Fruit fly (Drosophila melanogaster) whole organism, prepupa: ENCODE data around the gene CG11666.
A peak's percentile ranks its signal among the peaks of the same experiment; 100 is the strongest.

Experiments used
- Blimp-1 ChIP-seq: fragments of 200-800 bp; sonication (Bioruptor generic); optimal IDR thresholded peaks from 3 replicates; lab custom pipeline; 2017; ENCODE audit warnings: missing biosample characterization, missing genetic modification characterization, mild to moderate bottlenecking, moderate library complexity, missing genetic modification reagents
- CG11902 ChIP-seq: fragments of 200-800 bp; sonication (Bioruptor generic); optimal IDR thresholded peaks from 3 replicates; lab custom pipeline; 2016; ENCODE audit warnings: missing biosample characterization, missing genetic modification characterization
- CG15336 ChIP-seq: fragments of 200-800 bp; sonication (Bioruptor generic); IDR thresholded peaks from 2 replicates; pipeline ENCODE4 v1.3.6; 2022; ENCODE audit warnings: missing biosample characterization, missing genetic modification characterization
- CG1621 ChIP-seq: fragments of 200-800 bp; sonication (Bioruptor generic); optimal IDR thresholded peaks from 3 replicates; lab custom pipeline; 2018; ENCODE audit warnings: missing biosample characterization, mild to moderate bottlenecking, missing genetic modification characterization
- CG3032 ChIP-seq: fragments of 200-800 bp; optimal IDR thresholded peaks from 2 replicates; lab custom pipeline; 2019; ENCODE audit warnings: missing biosample characterization, mild to moderate bottlenecking, missing genetic modification characterization, moderate library complexity
- CG32006 ChIP-seq: fragments of 200-800 bp; sonication (Bioruptor generic); optimal IDR thresholded peaks from 3 replicates; lab custom pipeline; 2017; ENCODE audit warnings: missing biosample characterization, mild to moderate bottlenecking, missing genetic modification characterization
- CG34406 ChIP-seq: fragments of 200-800 bp; sonication (Bioruptor generic); optimal IDR thresholded peaks from 3 replicates; lab custom pipeline; 2016; ENCODE audit warnings: missing biosample characterization, missing genetic modification characterization
- CG6163 ChIP-seq: fragments of 200-800 bp; sonication (Bioruptor generic); IDR thresholded peaks from 3 replicates; pipeline ENCODE4 v1.3.6; 2022; ENCODE audit warnings: missing biosample characterization, missing genetic modification characterization
- CG6808 ChIP-seq: fragments of 200-800 bp; sonication (Bioruptor generic); optimal IDR thresholded peaks from 3 replicates; lab custom pipeline; 2017; ENCODE audit warnings: missing biosample characterization, missing genetic modification characterization, mild to moderate bottlenecking, moderate library complexity, missing genetic modification reagents
- CG6854 ChIP-seq: fragments of 200-800 bp; sonication (Bioruptor generic); optimal IDR thresholded peaks from 2 replicates; lab custom pipeline; 2017; ENCODE audit warnings: missing biosample characterization, mild to moderate bottlenecking, missing genetic modification characterization
- CG8319 ChIP-seq: fragments of 200-800 bp; sonication (Bioruptor generic); optimal IDR thresholded peaks from 3 replicates; lab custom pipeline; 2016; ENCODE audit warnings: missing biosample characterization, missing genetic modification characterization
- CG8632 ChIP-seq: fragments of 200-800 bp; sonication (Bioruptor generic); optimal IDR thresholded peaks from 3 replicates; lab custom pipeline; 2016; ENCODE audit warnings: missing biosample characterization, missing genetic modification characterization
- Eip78C ChIP-seq: fragments of 200-800 bp; sonication (Bioruptor generic); peaks from one replicate; lab custom pipeline; 2016; ENCODE audit warnings: missing biosample characterization, missing genetic modification characterization
- Eip93F ChIP-seq: fragments of 200-800 bp; sonication (Bioruptor generic); optimal IDR thresholded peaks from 2 replicates; lab custom pipeline; 2016; ENCODE audit warnings: missing biosample characterization, mild to moderate bottlenecking, missing genetic modification characterization
- Gug ChIP-seq: fragments of 200-800 bp; sonication (Bioruptor generic); IDR thresholded peaks from 2 replicates; pipeline ENCODE4 v1.3.6; 2022; ENCODE audit warnings: missing biosample characterization, missing genetic modification characterization
- Hr38 ChIP-seq: sonication (Bioruptor generic); optimal IDR thresholded peaks from 2 replicates; lab custom pipeline; 2016; ENCODE audit warnings: missing biosample characterization, missing genetic modification characterization
- Hr4 ChIP-seq: fragments of 200-800 bp; sonication (Bioruptor generic); optimal IDR thresholded peaks from 3 replicates; lab custom pipeline; 2016; ENCODE audit warnings: missing biosample characterization, missing genetic modification characterization
- Met ChIP-seq: fragments of 200-800 bp; sonication (Bioruptor generic); optimal IDR thresholded peaks from 3 replicates; lab custom pipeline; 2016; ENCODE audit warnings: missing biosample characterization, missing genetic modification characterization
- OdsH ChIP-seq: fragments of 200-800 bp; sonication (Bioruptor generic); optimal IDR thresholded peaks from 3 replicates; lab custom pipeline; 2016; ENCODE audit warnings: missing biosample characterization, missing genetic modification characterization
- Sox102F ChIP-seq: fragments of 200-800 bp; sonication (Bioruptor generic); optimal IDR thresholded peaks from 2 replicates; lab custom pipeline; 2016; ENCODE audit warnings: missing biosample characterization, mild to moderate bottlenecking, missing genetic modification characterization
- achi ChIP-seq: fragments of 200-800 bp; sonication (Bioruptor generic); optimal IDR thresholded peaks from 3 replicates; lab custom pipeline; 2016; ENCODE audit warnings: missing biosample characterization, missing genetic modification characterization
- acj6 ChIP-seq: fragments of 200-800 bp; sonication (Bioruptor generic); optimal IDR thresholded peaks from 3 replicates; lab custom pipeline; 2016; ENCODE audit warnings: missing biosample characterization, missing genetic modification characterization
- cyc ChIP-seq: fragments of 200-800 bp; sonication (Bioruptor generic); optimal IDR thresholded peaks from 3 replicates; lab custom pipeline; 2016; ENCODE audit warnings: missing biosample characterization, missing genetic modification characterization
- dsx ChIP-seq: fragments of 200-800 bp; optimal IDR thresholded peaks from 3 replicates; lab custom pipeline; 2019; ENCODE audit warnings: missing biosample characterization, mild to moderate bottlenecking, missing genetic modification characterization, moderate library complexity; ENCODE audit not compliant: poor library complexity, severe bottlenecking
- eg ChIP-seq: fragments of 200-800 bp; sonication (Bioruptor generic); IDR thresholded peaks from 3 replicates; pipeline ENCODE4 v1.3.6; 2022; ENCODE audit warnings: missing biosample characterization, missing genetic modification characterization
- esn ChIP-seq: fragments of 200-800 bp; sonication (Bioruptor generic); optimal IDR thresholded peaks from 2 replicates; lab custom pipeline; 2016; ENCODE audit warnings: missing biosample characterization, mild to moderate bottlenecking, missing genetic modification characterization, moderate library complexity
- fd59A ChIP-seq: fragments of 200-800 bp; sonication (Bioruptor generic); optimal IDR thresholded peaks from 2 replicates; lab custom pipeline; 2017; ENCODE audit warnings: missing biosample characterization, mild to moderate bottlenecking, missing genetic modification characterization, missing genetic modification reagents
- fd85E ChIP-seq: fragments of 200-800 bp; sonication (Bioruptor generic); optimal IDR thresholded peaks from 3 replicates; lab custom pipeline; 2016; ENCODE audit warnings: missing biosample characterization, missing genetic modification characterization
- lz ChIP-seq: fragments of 200-800 bp; sonication (Bioruptor generic); optimal IDR thresholded peaks from 3 replicates; lab custom pipeline; 2016; ENCODE audit warnings: missing biosample characterization, missing genetic modification characterization
- net ChIP-seq: fragments of 200-800 bp; sonication (Bioruptor generic); optimal IDR thresholded peaks from 3 replicates; lab custom pipeline; 2016; ENCODE audit warnings: missing biosample characterization, missing genetic modification characterization
- salr ChIP-seq, 2 experiments: fragments of 200-800 bp; sonication (Bioruptor generic); optimal IDR thresholded peaks; 3 replicates each; lab custom pipeline; 2016 to 2018; ENCODE audit warnings: missing biosample characterization in 2 of 2, missing genetic modification characterization in 2 of 2, mild to moderate bottlenecking in 1 of 2
- ss ChIP-seq, 2 experiments: fragments of 200-800 bp; sonication (Bioruptor generic); optimal IDR thresholded peaks; 2 replicates in 1 of 2; 3 replicates in 1 of 2; lab custom pipeline; 2017 to 2018; ENCODE audit warnings: mild to moderate bottlenecking in 2 of 2, missing biosample characterization in 2 of 2, missing genetic modification characterization in 2 of 2, moderate library complexity in 1 of 2
- svp ChIP-seq: fragments of 200-800 bp; sonication (Bioruptor generic); peaks from one replicate; lab custom pipeline; 2016; ENCODE audit warnings: missing biosample characterization, missing genetic modification characterization
- topi ChIP-seq: fragments of 200-800 bp; sonication (Bioruptor generic); optimal IDR thresholded peaks from 3 replicates; lab custom pipeline; 2016; ENCODE audit warnings: missing biosample characterization, missing genetic modification characterization

CG11666 gene

DNA sequence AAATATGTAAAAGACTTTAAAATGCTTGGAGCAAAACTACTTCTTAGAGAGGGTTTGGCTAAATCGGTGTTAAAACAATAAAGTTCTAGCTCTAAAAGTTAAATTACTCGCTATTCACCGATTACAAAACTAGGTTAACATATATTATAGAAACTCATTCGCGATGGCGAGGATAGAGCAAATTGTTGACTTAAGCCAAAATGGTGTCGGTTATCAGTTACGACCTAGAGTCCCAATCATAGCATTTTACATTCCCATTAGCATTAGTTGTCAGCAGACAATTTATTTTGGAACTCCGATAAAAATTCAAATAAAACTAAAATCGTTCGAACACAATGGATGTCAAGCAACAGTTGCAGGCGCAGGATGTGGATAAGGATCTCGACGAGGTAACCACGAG lies at the start of gene CG11666:
TSS of gene CG11666 (plus strand) at position 301 of the 400 bp plus-strand sequence.
- TF ChIP-seq CG32006 (GFP tag; lab: Kevin White, UChicago) (no peak), topi (GFP tag; lab: Kevin White, UChicago) (no peak), salr (GFP tag; optimal IDR thresholded peaks at IDR 0.05; lab: Kevin White, UChicago) (no peak), Eip93F (no peak), CG6163 (no peak), Hr4 (GFP tag; lab: Kevin White, UChicago) (no peak), CG1621 (tag; lab: Kevin White, UChicago) (no peak), OdsH (no peak), CG15336 (GFP tag; lab: Robert Waterston, UW) (no peak), CG6808 (GFP tag; lab: Kevin White, UChicago) (no peak), net (GFP tag; lab: Kevin White, UChicago) (no peak), Met (no peak), dsx (GFP tag; lab: Kevin White, UChicago) (no peak)
- TF ChIP-seq, all 60 proteins: peak for 0

DNA sequence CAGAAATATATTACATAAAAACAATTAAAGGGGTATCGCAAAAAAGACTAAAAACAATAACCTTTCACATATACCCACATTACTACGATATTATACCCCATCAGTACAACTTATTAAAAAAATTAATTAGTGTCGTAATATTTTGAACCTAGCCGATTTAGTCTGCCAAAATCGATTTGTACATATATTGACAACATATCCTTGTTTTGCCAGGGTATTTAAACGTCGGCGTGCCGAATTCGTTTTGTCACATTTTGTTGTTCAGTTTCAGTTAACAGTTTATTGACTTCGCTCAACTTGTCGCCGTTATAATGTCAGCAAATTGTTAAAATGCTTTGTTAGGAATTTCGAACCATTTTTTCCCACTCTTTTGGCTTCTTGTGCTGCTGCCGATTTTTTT lies 36.2 kb upstream of the CG11666 start:
- no peak for TF ChIP-seq CG11902 (GFP tag; lab: Kevin White, UChicago)
- no peak for TF ChIP-seq net (GFP tag; lab: Kevin White, UChicago)
- peak; percentile 24 for TF ChIP-seq dsx (GFP tag; lab: Kevin White, UChicago)
- peak; percentile 53 for TF ChIP-seq Eip78C
- peak; percentile 63 for TF ChIP-seq svp (GFP tag; lab: Kevin White, UChicago)

DNA sequence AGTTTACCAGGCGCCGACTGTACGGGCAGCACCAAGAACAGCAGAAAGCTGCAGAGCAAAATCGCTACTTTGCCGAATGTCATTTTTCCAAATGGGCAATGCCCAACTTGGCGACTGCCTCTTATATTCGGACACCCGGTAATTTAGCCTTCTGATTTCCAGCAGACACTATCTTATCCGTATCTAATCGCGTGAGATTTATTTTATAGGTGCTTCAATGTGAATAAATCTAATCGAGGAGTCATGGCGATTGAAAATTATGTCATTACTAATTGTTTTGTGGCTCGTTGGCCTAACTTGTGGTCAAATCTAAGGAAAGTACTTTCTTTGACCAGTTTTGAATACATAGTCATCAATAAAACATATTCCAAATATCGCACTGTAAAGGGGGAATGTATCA lies 21.1 kb upstream of the CG11666 start, which contains the start of gene Ser6:
TSS of gene Ser6 (minus strand) at position 101 of the 400 bp plus-strand sequence.
- TF ChIP-seq CG15336 (GFP tag; lab: Robert Waterston, UW) (no peak), CG32006 (GFP tag; lab: Kevin White, UChicago) (no peak), CG6163 (no peak), fd85E (GFP tag; lab: Kevin White, UChicago) (no peak)

DNA sequence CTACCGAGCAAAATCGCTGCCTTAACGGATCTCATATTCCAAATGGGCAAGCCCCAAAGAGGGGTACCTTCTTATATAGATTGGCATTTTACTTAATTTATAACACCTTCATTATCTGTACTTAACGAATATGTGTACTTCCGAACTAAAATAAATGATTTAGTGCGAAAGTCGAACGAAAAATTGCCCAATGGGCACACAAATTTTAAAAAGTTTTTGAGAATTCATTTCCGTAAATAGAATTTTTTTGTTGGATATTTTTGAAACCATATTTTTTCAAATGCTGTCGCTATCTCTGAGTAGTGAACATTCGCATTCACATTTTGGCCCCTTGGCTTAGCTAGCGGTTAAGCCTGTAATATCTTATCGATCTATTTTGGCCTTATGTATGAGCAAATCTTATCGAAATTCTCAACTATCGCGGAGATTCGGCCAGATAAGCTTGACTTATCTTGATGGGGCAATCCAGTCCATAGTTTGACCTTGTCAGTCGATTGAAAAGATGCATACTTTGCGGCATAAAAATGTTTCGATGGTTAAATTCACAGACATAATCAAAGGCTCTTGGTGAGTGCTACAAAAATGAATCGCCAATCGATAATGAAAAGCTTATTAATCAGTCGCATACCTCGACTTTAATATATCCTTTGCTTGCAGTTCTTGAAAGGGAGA lies 19.0 kb upstream of the CG11666 start, which contains the start of gene CG1304:
TSS of gene CG1304 (minus strand) at position 51 of the 672 bp plus-strand sequence.
- no peak for TF ChIP-seq fd59A (GFP tag; lab: Kevin White, UChicago)
- no peak for TF ChIP-seq eg
- no peak for TF ChIP-seq acj6 (GFP tag; lab: Kevin White, UChicago)
- no peak for TF ChIP-seq Hr38 (GFP tag; lab: Kevin White, UChicago)
- no peak for TF ChIP-seq CG6854 (GFP tag; lab: Kevin White, UChicago)
- TF ChIP-seq cyc (GFP tag; lab: Kevin White, UChicago): no peak
- TF ChIP-seq topi (GFP tag; lab: Kevin White, UChicago): no peak
- TF ChIP-seq CG8632 (GFP tag; lab: Kevin White, UChicago): no peak
- TF ChIP-seq CG6808 (GFP tag; lab: Kevin White, UChicago): no peak
- no peak for TF ChIP-seq Sox102F (GFP tag; lab: Kevin White, UChicago)
- TF ChIP-seq CG34406: no peak
- no peak for TF ChIP-seq fd85E (GFP tag; lab: Kevin White, UChicago)
- no peak for TF ChIP-seq Blimp-1 (GFP tag; lab: Kevin White, UChicago)
- TF ChIP-seq Met: no peak
- no peak for TF ChIP-seq esn (GFP tag; lab: Kevin White, UChicago)
- TF ChIP-seq salr (GFP tag; optimal IDR thresholded peaks at IDR 0.05; lab: Kevin White, UChicago): no peak
- no peak for TF ChIP-seq Gug
- TF ChIP-seq ss (GFP tag; optimal IDR thresholded peaks at IDR 0.05; lab: Kevin White, UChicago): no peak
- no peak for TF ChIP-seq CG32006 (GFP tag; lab: Kevin White, UChicago)
- TF ChIP-seq lz (GFP tag; lab: Kevin White, UChicago): no peak

DNA sequence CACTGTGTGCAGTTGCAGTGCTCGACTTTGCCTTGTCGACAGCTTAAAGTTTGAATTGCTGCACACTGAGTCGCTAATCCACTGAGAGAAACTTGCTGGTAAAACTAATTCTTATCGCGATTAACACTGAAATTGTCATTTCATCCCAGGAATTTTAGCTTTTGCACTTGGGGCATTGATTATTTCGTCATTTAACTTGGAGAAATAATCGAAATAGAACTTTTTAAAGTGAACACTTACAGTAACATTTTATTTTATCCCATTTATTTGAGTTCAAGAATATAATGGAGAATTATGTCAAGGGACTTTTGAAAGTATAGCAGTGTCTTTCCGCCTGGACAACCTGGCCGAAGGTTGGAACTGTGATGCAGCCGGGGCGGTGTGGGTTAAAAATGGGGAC lies 6.5 kb upstream of the CG11666 start, which contains the start of gene CG44426:
TSS of gene CG44426 (plus strand) at position 301 of the 400 bp plus-strand sequence.
- TF ChIP-seq esn (GFP tag; lab: Kevin White, UChicago) (no peak), Sox102F (GFP tag; lab: Kevin White, UChicago) (no peak), CG3032 (tag; lab: Kevin White, UChicago) (no peak), CG8319 (no peak), achi (GFP tag; lab: Kevin White, UChicago) (no peak), svp (GFP tag; lab: Kevin White, UChicago) (peak; percentile 39)
